Worm (Caenorhabditis elegans): ENCODE measurements around the gene F21G4.6.

DNA sequence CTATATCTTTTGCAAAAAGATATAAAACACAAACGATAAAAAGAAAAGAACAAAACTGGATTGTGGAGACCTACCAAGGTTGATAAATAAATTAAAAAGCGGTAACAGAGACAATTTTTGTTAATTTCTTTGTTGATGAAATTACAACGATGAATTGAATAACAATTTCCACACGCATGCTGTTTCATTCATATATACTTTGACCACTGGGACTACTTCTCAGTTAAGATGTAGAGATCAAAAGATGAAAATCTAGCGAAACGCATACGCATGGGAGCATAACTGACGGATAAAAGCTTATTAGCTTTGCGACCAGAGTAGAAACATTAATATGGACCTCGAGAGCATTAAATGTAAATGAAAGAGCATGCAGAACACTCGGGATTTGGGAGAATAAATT lies 38.8 kb upstream of the F21G4.6 start:
- TF ChIP-seq vab-15 (tag; optimal IDR thresholded peaks at IDR 0.05) (no peak), unc-86 (tag; optimal IDR thresholded peaks at IDR 0.05) (no peak), fkh-10 (GFP tag; optimal IDR thresholded peaks at IDR 0.05) (no peak), nhr-11 (tag; optimal IDR thresholded peaks at IDR 0.05) (no peak), jun-1 (tag; optimal IDR thresholded peaks at IDR 0.05) (no peak), C16A3.4 (tag; optimal IDR thresholded peaks at IDR 0.05) (no peak), nhr-237 (tag; optimal IDR thresholded peaks at IDR 0.05) (no peak), mab-9 (GFP tag; IDR thresholded peaks at IDR 0.05) (no peak), dsc-1 (tag; optimal IDR thresholded peaks at IDR 0.05) (no peak), nhr-47 (tag; optimal IDR thresholded peaks at IDR 0.05) (no peak), dpl-1 (GFP tag; optimal IDR thresholded peaks at IDR 0.05) (no peak), snpc-4 (tag; optimal IDR thresholded peaks at IDR 0.05) (no peak)
